Worm (Caenorhabditis elegans): ENCODE results near the gene Y43F4B.10.

DNA sequence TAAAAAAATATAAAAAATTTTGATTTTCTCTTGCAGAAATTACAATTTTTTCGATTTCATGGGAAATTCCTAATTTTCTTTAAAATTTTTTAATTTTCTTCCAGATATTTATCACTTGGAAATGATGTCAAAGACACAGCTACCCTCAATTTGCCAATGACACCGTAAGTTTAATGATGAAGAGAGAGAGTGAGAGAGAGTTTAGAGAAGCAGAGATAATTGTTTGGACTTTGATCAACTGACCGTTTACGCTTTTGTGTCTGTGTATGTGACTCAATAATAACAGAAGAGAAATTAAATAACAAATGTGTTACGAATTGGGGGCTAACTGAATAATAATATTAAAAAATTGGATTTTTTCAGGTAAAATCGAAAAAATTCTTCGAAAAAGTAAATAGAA lies 3.3 kb upstream of the Y43F4B.10 start:
- TF ChIP-seq mcd-1 (GFP tag; IDR thresholded peaks at IDR 0.05) (no peak), lag-1 (GFP tag; IDR thresholded peaks at IDR 0.05) (no peak), chd-7 (tag; optimal IDR thresholded peaks at IDR 0.05) (no peak), snpc-4 (GFP tag; optimal IDR thresholded peaks at IDR 0.05) (no peak), snpc-4 (tag; optimal IDR thresholded peaks at IDR 0.05) (no peak), fkh-3 (tag; optimal IDR thresholded peaks at IDR 0.05) (no peak), bed-2 (GFP tag; IDR thresholded peaks at IDR 0.05) (no peak), pha-4 (tag; optimal IDR thresholded peaks at IDR 0.05) (no peak), ama-1 (optimal IDR thresholded peaks at IDR 0.05) (no peak), ama-1 (GFP tag; optimal IDR thresholded peaks at IDR 0.05) (no peak)
